Fruit fly (Drosophila melanogaster) whole organism, wandering third instar larva: Measurements from ENCODE around the gene Sf3b6.

Source experiments
- Hr78 ChIP-seq: fragments of >200 bp; optimal IDR thresholded peaks from 2 replicates; lab custom pipeline; 2017; ENCODE audit warnings: missing biosample characterization, missing genetic modification characterization
- OdsH ChIP-seq: fragments of 200-800 bp; sonication (Bioruptor generic); optimal IDR thresholded peaks from 2 replicates; lab custom pipeline; 2016; ENCODE audit warnings: missing biosample characterization, mild to moderate bottlenecking, missing genetic modification characterization
- br ChIP-seq: fragments of 200-800 bp; sonication (Bioruptor generic); optimal IDR thresholded peaks from 2 replicates; lab custom pipeline; 2016; ENCODE audit warnings: missing biosample characterization, missing genetic modification characterization
- fru ChIP-seq: fragments of 200-800 bp; sonication (Bioruptor generic); optimal IDR thresholded peaks from 3 replicates; lab custom pipeline; 2016; ENCODE audit warnings: missing biosample characterization, mild to moderate bottlenecking, missing genetic modification characterization
- pan ChIP-seq: fragments of >200 bp; optimal IDR thresholded peaks from 2 replicates; lab custom pipeline; 2017
- psq ChIP-seq: fragments of 200-800 bp; sonication (Bioruptor generic); optimal IDR thresholded peaks from 3 replicates; lab custom pipeline; 2017; ENCODE audit warnings: missing biosample characterization, mild to moderate bottlenecking, missing genetic modification characterization, moderate library complexity
- usp ChIP-seq: fragments of >200 bp; optimal IDR thresholded peaks from 2 replicates; lab custom pipeline; 2017; ENCODE audit warnings: missing biosample characterization, missing genetic modification characterization

DNA sequence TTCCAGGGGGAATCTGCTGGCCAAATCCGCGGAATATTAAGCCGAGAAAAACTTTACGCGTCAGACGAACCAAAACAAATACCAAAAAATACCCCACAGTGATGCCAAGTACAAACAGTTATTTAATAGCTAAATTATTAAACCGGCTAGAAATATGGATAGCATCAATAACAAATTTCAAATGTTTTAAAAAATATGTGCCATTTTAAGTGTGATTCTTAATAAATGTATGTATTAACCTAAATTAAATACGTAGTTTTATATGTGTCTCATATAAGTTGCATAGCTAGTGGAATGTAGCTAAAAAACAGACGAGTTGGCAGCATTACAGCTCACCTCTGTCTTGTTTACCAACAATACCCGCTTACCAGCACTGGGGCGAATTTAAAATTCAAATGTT, 11.2 kb downstream of the Sf3b6 start, which contains the start of gene CG10274:
- TF ChIP-seq br (GFP tag; lab: Kevin White, UChicago) (no peak), Hr78 (GFP tag; lab: Kevin White, UChicago) (no peak), pan (no peak), usp (GFP tag; lab: Kevin White, UChicago) (no peak), OdsH (GFP tag; lab: Kevin White, UChicago) (peak; percentile 67), fru (no peak), psq (peak; percentile 64)
